Worm (Caenorhabditis elegans) whole organism, young adult: Measurements from ENCODE around the gene utp-20.

Experiments used
- F37B4.10 ChIP-seq: fragments of 200-800 bp; sonication (Bioruptor generic); IDR thresholded peaks from 2 replicates; pipeline ENCODE4 v1.3.6; 2022; ENCODE audit warnings: missing genetic modification characterization, missing compliant biosample characterization
- T07F8.4 ChIP-seq: sonication (generic microtip); optimal IDR thresholded peaks from 2 replicates; lab custom pipeline; 2016; ENCODE audit warnings: mild to moderate bottlenecking, missing genetic modification characterization, moderate library complexity, missing compliant biosample characterization
- aptf-3 ChIP-seq: fragments of 200-800 bp; sonication (Bioruptor generic); IDR thresholded peaks from 2 replicates; pipeline ENCODE4 v1.3.6; 2022; ENCODE audit warnings: missing genetic modification characterization, missing compliant biosample characterization
- bed-1 ChIP-seq: fragments of 200-800 bp; sonication (Bioruptor generic); IDR thresholded peaks from 2 replicates; pipeline ENCODE4 v1.3.6; 2022; ENCODE audit warnings: missing genetic modification reagents, missing genetic modification characterization, missing compliant biosample characterization
- lin-26 ChIP-seq: fragments of 200-800 bp; sonication (Bioruptor generic); IDR thresholded peaks from 2 replicates; pipeline ENCODE4 v1.3.6; 2022; ENCODE audit warnings: missing genetic modification reagents, missing genetic modification characterization, missing compliant biosample characterization
- lsy-27 ChIP-seq: sonication (generic microtip); optimal IDR thresholded peaks from 2 replicates; lab custom pipeline; 2017; ENCODE audit warnings: missing genetic modification characterization, mild to moderate bottlenecking, missing compliant biosample characterization, antibody characterized with exemption, missing genotype, borderline replicate concordance; ENCODE audit not compliant: insufficient read depth
- pha-4 ChIP-seq: fragments of 150-350 bp; sonication (generic microtip); optimal IDR thresholded peaks from 2 replicates; lab custom pipeline; 2014; ENCODE audit warnings: missing biosample characterization, missing genetic modification reagents, missing genetic modification characterization
- unc-62 ChIP-seq: fragments of 150-350 bp; optimal IDR thresholded peaks from 2 replicates; lab custom pipeline; 2014; ENCODE audit warnings: missing biosample characterization, missing genetic modification reagents, missing genetic modification characterization

ce11 chrII:6582758-6583157 lies 46.6 kb downstream of the utp-20 start, which contains the start of gene C56C10.4:
- TF ChIP-seq unc-62 (GFP tag; lab: Kevin White, UChicago) (no peak), aptf-3 (GFP tag; lab: Robert Waterston, UW) (no peak), lsy-27 (tag; lab: Kevin White, UChicago) (no peak), pha-4 (tag; lab: Kevin White, UChicago) (no peak), F37B4.10 (GFP tag; lab: Robert Waterston, UW) (no peak), lin-26 (no peak), T07F8.4 (no peak), bed-1 (GFP tag; lab: Robert Waterston, UW) (no peak)
